Worm (Caenorhabditis elegans): ENCODE data around the gene C34D4.3.

ce11 chrIV:7176887-7177286, 23.4 kb downstream of the C34D4.3 start, which contains the start of gene str-44:
- TF ChIP-seq bed-3 (GFP tag; optimal IDR thresholded peaks at IDR 0.05), result no peak
- no peak for TF ChIP-seq lsy-2 (tag; optimal IDR thresholded peaks at IDR 0.05)
- TF ChIP-seq snpc-4 (tag; optimal IDR thresholded peaks at IDR 0.05), result no peak
- no peak for TF ChIP-seq ceh-39 (tag; optimal IDR thresholded peaks at IDR 0.05)
- TF ChIP-seq pha-4 (tag; optimal IDR thresholded peaks at IDR 0.05), result no peak
